Worm (Caenorhabditis elegans) whole organism, L4 larva: Measurements from ENCODE around the gene mek-1.

Source experiments
- F49E8.2 ChIP-seq: sonication (generic microtip); optimal IDR thresholded peaks from 2 replicates; lab custom pipeline; 2016; ENCODE audit warnings: missing compliant biosample characterization, mild to moderate bottlenecking, missing genetic modification characterization, borderline replicate concordance
- T20F7.1 ChIP-seq: fragments of 200-800 bp; sonication (Bioruptor generic); optimal IDR thresholded peaks from 2 replicates; lab custom pipeline; 2018; ENCODE audit warnings: mild to moderate bottlenecking, missing genetic modification characterization, missing compliant biosample characterization
- ceh-32 ChIP-seq: sonication (generic microtip); optimal IDR thresholded peaks from 2 replicates; lab custom pipeline; 2016; ENCODE audit warnings: mild to moderate bottlenecking, missing genetic modification characterization, missing compliant biosample characterization; ENCODE audit not compliant: poor library complexity
- ceh-82 ChIP-seq: sonication (generic microtip); optimal IDR thresholded peaks from 2 replicates; lab custom pipeline; 2017; ENCODE audit warnings: missing biosample characterization, missing genetic modification characterization
- egl-27 ChIP-seq: sonication (generic microtip); optimal IDR thresholded peaks from 3 replicates; lab custom pipeline; 2017; ENCODE audit warnings: missing biosample characterization, missing genetic modification reagents, missing genetic modification characterization
- lsy-2 ChIP-seq, 2 experiments: fragments of 150-350 bp in 1 of 2; sonication (generic microtip) in 1 of 2; optimal IDR thresholded peaks; 2 replicates each; lab custom pipeline; 2014 to 2017; ENCODE audit warnings: missing biosample characterization in 2 of 2, missing genetic modification characterization in 2 of 2
- mep-1 ChIP-seq: fragments of 150-350 bp; sonication (generic microtip); optimal IDR thresholded peaks from 3 replicates; lab custom pipeline; 2014; ENCODE audit warnings: missing biosample characterization, missing genetic modification characterization
- nhr-28 ChIP-seq: fragments of 150-350 bp; optimal IDR thresholded peaks from 2 replicates; lab custom pipeline; 2014; ENCODE audit warnings: missing biosample characterization, missing genetic modification characterization

DNA sequence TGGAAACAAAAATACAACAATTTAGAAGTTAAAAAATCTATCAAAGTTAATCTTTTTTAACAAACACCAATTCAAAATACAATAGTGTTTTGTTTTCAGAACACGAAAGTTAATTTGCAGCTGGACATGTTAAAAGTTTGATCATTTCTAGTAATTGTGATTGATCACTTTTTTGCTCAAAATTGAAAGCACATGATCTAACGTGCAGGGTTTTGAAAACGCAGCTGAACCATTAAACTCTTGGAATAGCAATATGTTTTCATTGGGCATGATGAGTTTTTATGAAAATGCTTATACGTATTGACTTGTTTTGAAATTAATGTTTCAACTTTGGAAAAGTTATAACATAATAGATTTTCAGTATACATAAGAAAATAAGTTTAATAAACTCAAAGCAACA is 31.7 kb upstream of the mek-1 start:
- TF ChIP-seq lsy-2 (tag; optimal IDR thresholded peaks at IDR 0.05; lab: Kevin White, UChicago) = no peak
- no peak for TF ChIP-seq T20F7.1 (GFP tag; lab: Kevin White, UChicago)
- no peak for TF ChIP-seq F49E8.2
- TF ChIP-seq mep-1 (tag; lab: Kevin White, UChicago) = no peak
- TF ChIP-seq ceh-32 (tag; lab: Kevin White, UChicago) = no peak
- TF ChIP-seq ceh-82 = no peak
- no peak for TF ChIP-seq nhr-28 (tag; lab: Kevin White, UChicago)
- no peak for TF ChIP-seq egl-27 (tag; lab: Kevin White, UChicago)
